Worm (Caenorhabditis elegans) whole organism, L1 larva: ENCODE data around the gene srd-47.

Experiments
- C04F5.9 ChIP-seq: sonication (generic microtip); optimal IDR thresholded peaks from 2 replicates; lab custom pipeline; 2016; ENCODE audit warnings: missing genetic modification characterization, missing compliant biosample characterization
- Y116A8C.19 ChIP-seq: sonication (generic microtip); optimal IDR thresholded peaks from 2 replicates; lab custom pipeline; 2016; ENCODE audit warnings: missing compliant biosample characterization, missing genetic modification characterization, borderline replicate concordance
- aly-2 ChIP-seq: fragments of 150-350 bp; optimal IDR thresholded peaks from 2 replicates; lab custom pipeline; 2014; ENCODE audit warnings: missing biosample characterization, missing genetic modification characterization
- ama-1 ChIP-seq: fragments of 150-350 bp; optimal IDR thresholded peaks from 2 replicates; lab custom pipeline; 2014
- blmp-1 ChIP-seq: fragments of 150-350 bp; optimal IDR thresholded peaks from 2 replicates; lab custom pipeline; 2014; ENCODE audit warnings: missing biosample characterization, missing genetic modification characterization
- ceh-63 ChIP-seq: fragments of 200-800 bp; sonication (Bioruptor generic); optimal IDR thresholded peaks from 2 replicates; lab custom pipeline; 2018; ENCODE audit warnings: mild to moderate bottlenecking, missing genetic modification characterization, missing compliant biosample characterization
- ceh-8 ChIP-seq: fragments of 200-800 bp; sonication (Bioruptor generic); optimal IDR thresholded peaks from 2 replicates; lab custom pipeline; 2018; ENCODE audit warnings: mild to moderate bottlenecking, missing genetic modification characterization, moderate library complexity, missing compliant biosample characterization
- ceh-82 ChIP-seq, 3 experiments: fragments of 150-350 bp in 1 of 3; sonication (generic microtip) in 2 of 3; optimal IDR thresholded peaks; 2 replicates each; lab custom pipeline; 2014 to 2017; ENCODE audit warnings: missing biosample characterization in 3 of 3, missing genetic modification characterization in 3 of 3
- ceh-88 ChIP-seq: fragments of 200-800 bp; sonication (Bioruptor generic); IDR thresholded peaks from 2 replicates; pipeline ENCODE4 v1.3.6; 2022; ENCODE audit warnings: missing genetic modification characterization, missing compliant biosample characterization
- ceh-90 ChIP-seq: sonication (generic microtip); optimal IDR thresholded peaks from 2 replicates; lab custom pipeline; 2016; ENCODE audit warnings: missing genetic modification characterization, missing compliant biosample characterization
- efl-3 ChIP-seq: fragments of 200-800 bp; sonication (Bioruptor generic); optimal IDR thresholded peaks from 2 replicates; lab custom pipeline; 2018; ENCODE audit warnings: mild to moderate bottlenecking, missing genetic modification characterization, missing compliant biosample characterization
- elt-2 ChIP-seq: sonication (generic microtip); optimal IDR thresholded peaks from 2 replicates; lab custom pipeline; 2016; ENCODE audit warnings: missing genetic modification characterization, mild to moderate bottlenecking, inconsistent platforms, missing compliant biosample characterization, missing genetic modification reagents
- elt-3 ChIP-seq, 6 experiments: fragments of 150-350 bp in 1 of 6; sonication (generic microtip); optimal IDR thresholded peaks; 2 replicates each; lab custom pipeline; 2017 to 2018; ENCODE audit warnings: missing biosample characterization in 6 of 6, missing genetic modification characterization in 6 of 6, inconsistent platforms in 1 of 6
- ets-5 ChIP-seq: fragments of 200-800 bp; sonication (Bioruptor generic); IDR thresholded peaks from 2 replicates; pipeline ENCODE4 v1.3.6; 2022; ENCODE audit warnings: missing genetic modification characterization, missing compliant biosample characterization
- fkh-4 ChIP-seq: sonication (generic microtip); optimal IDR thresholded peaks from 2 replicates; lab custom pipeline; 2016; ENCODE audit warnings: missing compliant biosample characterization, missing genetic modification characterization, borderline replicate concordance
- fkh-8 ChIP-seq: sonication (generic microtip); optimal IDR thresholded peaks from 2 replicates; lab custom pipeline; 2016; ENCODE audit warnings: mild to moderate bottlenecking, missing genetic modification characterization, missing compliant biosample characterization
- fos-1 ChIP-seq: fragments of 150-350 bp; optimal IDR thresholded peaks from 2 replicates; lab custom pipeline; 2014; ENCODE audit warnings: missing biosample characterization, missing genetic modification characterization
- hlh-17 ChIP-seq: fragments of 200-800 bp; sonication (Bioruptor generic); optimal IDR thresholded peaks from 2 replicates; lab custom pipeline; 2018; ENCODE audit warnings: missing genetic modification characterization, mild to moderate bottlenecking, missing compliant biosample characterization, moderate library complexity, borderline replicate concordance
- hpl-2 ChIP-seq: fragments of 150-350 bp; optimal IDR thresholded peaks from 2 replicates; lab custom pipeline; 2014; ENCODE audit warnings: missing biosample characterization, missing genetic modification reagents, missing genetic modification characterization
- jun-1 ChIP-seq: fragments of 150-350 bp; optimal IDR thresholded peaks from 2 replicates; lab custom pipeline; 2014; ENCODE audit warnings: missing biosample characterization, missing genetic modification reagents, missing genetic modification characterization
- lin-13 ChIP-seq: fragments of 150-350 bp; optimal IDR thresholded peaks from 2 replicates; lab custom pipeline; 2014; ENCODE audit warnings: missing biosample characterization, missing genetic modification reagents, missing genetic modification characterization
- lin-15B ChIP-seq: fragments of 150-350 bp; sonication (generic microtip); optimal IDR thresholded peaks from 3 replicates; lab custom pipeline; 2014; ENCODE audit warnings: missing biosample characterization, missing genetic modification characterization
- lin-35 ChIP-seq, 2 experiments: fragments of 150-350 bp; optimal IDR thresholded peaks; 2 replicates each; lab custom pipeline; 2014; ENCODE audit warnings: missing biosample characterization in 2 of 2, missing genetic modification characterization in 2 of 2, missing genetic modification reagents in 2 of 2
- lin-39 ChIP-seq: fragments of 150-350 bp; optimal IDR thresholded peaks from 2 replicates; lab custom pipeline; 2014; ENCODE audit warnings: missing biosample characterization, missing genetic modification reagents, missing genetic modification characterization
- lir-3 ChIP-seq: sonication (generic microtip); optimal IDR thresholded peaks from 2 replicates; lab custom pipeline; 2016; ENCODE audit warnings: mild to moderate bottlenecking, missing genetic modification characterization, moderate library complexity, missing compliant biosample characterization; ENCODE audit not compliant: poor library complexity
- lsy-2 ChIP-seq, 2 experiments: fragments of 150-350 bp; optimal IDR thresholded peaks; 2 replicates each; lab custom pipeline; 2014; ENCODE audit warnings: missing biosample characterization in 2 of 2, missing genetic modification characterization in 2 of 2
- mab-9 ChIP-seq: fragments of 200-800 bp; sonication (Bioruptor generic); IDR thresholded peaks from 2 replicates; pipeline ENCODE4 v1.3.6; 2022; ENCODE audit warnings: missing genetic modification reagents, missing genetic modification characterization, missing compliant biosample characterization
- mdl-1 ChIP-seq, 2 experiments: fragments of 150-350 bp; optimal IDR thresholded peaks; 2 replicates each; lab custom pipeline; 2014 to 2017; ENCODE audit warnings: missing biosample characterization in 2 of 2, missing genetic modification characterization in 2 of 2, inconsistent platforms in 1 of 2
- mef-2 ChIP-seq: fragments of 150-350 bp; optimal IDR thresholded peaks from 2 replicates; lab custom pipeline; 2014; ENCODE audit warnings: missing biosample characterization, missing genetic modification characterization
- mep-1 ChIP-seq: fragments of 150-350 bp; optimal IDR thresholded peaks from 2 replicates; lab custom pipeline; 2014; ENCODE audit warnings: missing biosample characterization, missing genetic modification characterization
- nhr-11 ChIP-seq: fragments of 150-350 bp; optimal IDR thresholded peaks from 2 replicates; lab custom pipeline; 2014; ENCODE audit warnings: missing biosample characterization, missing genetic modification characterization
- nhr-28 ChIP-seq: fragments of 150-350 bp; optimal IDR thresholded peaks from 2 replicates; lab custom pipeline; 2014; ENCODE audit warnings: missing biosample characterization, missing genetic modification characterization
- nhr-76 ChIP-seq: sonication (generic microtip); optimal IDR thresholded peaks from 2 replicates; lab custom pipeline; 2017; ENCODE audit warnings: missing biosample characterization, missing genetic modification characterization
- nhr-84 ChIP-seq: sonication (generic microtip); optimal IDR thresholded peaks from 2 replicates; lab custom pipeline; 2017; ENCODE audit warnings: missing biosample characterization, missing genetic modification characterization
- nhr-90 ChIP-seq: sonication (generic microtip); optimal IDR thresholded peaks from 2 replicates; lab custom pipeline; 2016; ENCODE audit warnings: mild to moderate bottlenecking, missing genetic modification characterization, missing compliant biosample characterization; ENCODE audit not compliant: poor library complexity
- pax-3 ChIP-seq: fragments of 200-800 bp; sonication (Bioruptor generic); optimal IDR thresholded peaks from 2 replicates; lab custom pipeline; 2018; ENCODE audit warnings: mild to moderate bottlenecking, missing genetic modification characterization, moderate library complexity, missing compliant biosample characterization
- sox-4 ChIP-seq: sonication (generic microtip); optimal IDR thresholded peaks from 2 replicates; lab custom pipeline; 2016; ENCODE audit warnings: missing genetic modification characterization, missing compliant biosample characterization
- sptf-1 ChIP-seq: fragments of 150-350 bp; optimal IDR thresholded peaks from 2 replicates; lab custom pipeline; 2014; ENCODE audit warnings: missing biosample characterization, missing genetic modification characterization
- sup-37 ChIP-seq: fragments of 200-800 bp; sonication (Bioruptor generic); optimal IDR thresholded peaks from 2 replicates; lab custom pipeline; 2018; ENCODE audit warnings: mild to moderate bottlenecking, missing genetic modification characterization, missing compliant biosample characterization
- swsn-7 ChIP-seq: sonication (generic microtip); optimal IDR thresholded peaks from 2 replicates; lab custom pipeline; 2016; ENCODE audit warnings: missing genetic modification characterization, missing compliant biosample characterization
- unc-130 ChIP-seq: fragments of 150-350 bp; optimal IDR thresholded peaks from 2 replicates; lab custom pipeline; 2017; ENCODE audit warnings: missing biosample characterization, missing genetic modification characterization, inconsistent platforms
- unc-62 ChIP-seq: fragments of 150-350 bp; optimal IDR thresholded peaks from 2 replicates; lab custom pipeline; 2014; ENCODE audit warnings: missing biosample characterization, missing genetic modification reagents, missing genetic modification characterization
- unc-86 ChIP-seq: sonication (generic microtip); optimal IDR thresholded peaks from 2 replicates; lab custom pipeline; 2016; ENCODE audit warnings: missing genetic modification characterization, missing compliant biosample characterization
- vab-15 ChIP-seq: sonication (generic microtip); optimal IDR thresholded peaks from 2 replicates; lab custom pipeline; 2017; ENCODE audit warnings: missing genotype, mild to moderate bottlenecking, missing genetic modification characterization, missing compliant biosample characterization
- xbp-1 ChIP-seq: sonication (generic microtip); optimal IDR thresholded peaks from 2 replicates; lab custom pipeline; 2016; ENCODE audit warnings: missing genetic modification characterization, missing compliant biosample characterization
- zag-1 ChIP-seq: fragments of 150-350 bp; optimal IDR thresholded peaks from 2 replicates; lab custom pipeline; 2014; ENCODE audit warnings: missing biosample characterization, missing genetic modification characterization
- zip-4 ChIP-seq: fragments of 200-800 bp; sonication (Bioruptor generic); optimal IDR thresholded peaks from 2 replicates; lab custom pipeline; 2018; ENCODE audit warnings: mild to moderate bottlenecking, missing genetic modification characterization, moderate library complexity, missing compliant biosample characterization
- ztf-11 ChIP-seq, 2 experiments: sonication (generic microtip); optimal IDR thresholded peaks; 2 replicates each; lab custom pipeline; 2016 to 2017; ENCODE audit warnings: missing genetic modification characterization in 2 of 2, missing biosample characterization in 1 of 2, missing compliant biosample characterization in 1 of 2
- ztf-4 ChIP-seq: fragments of 150-350 bp; optimal IDR thresholded peaks from 2 replicates; lab custom pipeline; 2014; ENCODE audit warnings: missing biosample characterization, missing genetic modification characterization

The srd-47 gene

ce11 chrX:12367498-12367897 lies 34.1 kb downstream of the srd-47 start (continued):
- peak in 1 of 2 experiments; percentile 55 for TF ChIP-seq lin-35 (GFP tag; optimal IDR thresholded peaks at IDR 0.05; lab: Kevin White, UChicago)
- no peak for TF ChIP-seq ceh-63
- TF ChIP-seq mef-2 (tag; lab: Kevin White, UChicago): no peak
- no peak for TF ChIP-seq ceh-90 (tag; lab: Kevin White, UChicago)
- no peak for TF ChIP-seq lin-39 (tag; lab: Kevin White, UChicago)
- TF ChIP-seq fkh-8 (tag; lab: Kevin White, UChicago): no peak
- TF ChIP-seq ztf-4 (tag; lab: Kevin White, UChicago): no peak
- TF ChIP-seq aly-2 (tag; lab: Kevin White, UChicago): no peak
- no peak for TF ChIP-seq sox-4 (tag; lab: Kevin White, UChicago)
- peak in 1 of 2 experiments; percentile 45 for TF ChIP-seq mdl-1 (tag; optimal IDR thresholded peaks at IDR 0.05; lab: Kevin White, UChicago)
- TF ChIP-seq C04F5.9: no peak
- no peak for TF ChIP-seq fos-1 (tag; lab: Kevin White, UChicago)
- TF ChIP-seq unc-62 (GFP tag; lab: Kevin White, UChicago): no peak
- no peak for TF ChIP-seq efl-3
- no peak for TF ChIP-seq sup-37
- TF ChIP-seq unc-130 (tag; lab: Kevin White, UChicago): peak; percentile 29
- no peak for TF ChIP-seq nhr-84 (tag; lab: Kevin White, UChicago)
- no peak for TF ChIP-seq nhr-28
- no peak for TF ChIP-seq nhr-11 (tag; lab: Kevin White, UChicago)
- TF ChIP-seq pax-3 (tag; lab: Kevin White, UChicago): no peak
- peak; percentile 57 for TF ChIP-seq mep-1 (tag; lab: Kevin White, UChicago)
- TF ChIP-seq ama-1 (lab: Kevin White, UChicago): no peak
- TF ChIP-seq elt-3 (tag; optimal IDR thresholded peaks at IDR 0.05; lab: Kevin White, UChicago): no peak
- 0 out of 2 replicates have a peak, but pooled peaks have one; percentile 20 for TF ChIP-seq mab-9 (GFP tag; lab: Robert Waterston, UW)
- no peak for TF ChIP-seq xbp-1 (tag; lab: Kevin White, UChicago)
- TF ChIP-seq Y116A8C.19: no peak
- TF ChIP-seq nhr-90: peak; percentile 17
- no peak for TF ChIP-seq blmp-1 (tag; lab: Kevin White, UChicago)
- TF ChIP-seq zag-1 (tag; lab: Kevin White, UChicago): no peak
- TF ChIP-seq ceh-8 (GFP tag; lab: Kevin White, UChicago): no peak
- no peak for TF ChIP-seq zip-4
- TF ChIP-seq vab-15 (tag; lab: Kevin White, UChicago): no peak
- no peak for TF ChIP-seq fkh-4 (tag; lab: Kevin White, UChicago)
- TF ChIP-seq hpl-2 (GFP tag; lab: Kevin White, UChicago): no peak
- TF ChIP-seq nhr-76: no peak
- TF ChIP-seq hlh-17 (GFP tag; lab: Kevin White, UChicago): no peak
- TF ChIP-seq swsn-7 (tag; lab: Kevin White, UChicago): peak; percentile 24
- no peak for TF ChIP-seq ets-5 (GFP tag; lab: Robert Waterston, UW)
- peak; percentile 36 to 61 (median 61) for TF ChIP-seq ceh-82 (tag; optimal IDR thresholded peaks at IDR 0.05; lab: Kevin White, UChicago)
- TF ChIP-seq lsy-2 (tag; optimal IDR thresholded peaks at IDR 0.05; lab: Kevin White, UChicago): no peak

ce11 chrX:12371321-12371720 lies 37.9 kb downstream of the srd-47 start, which contains the start of gene rif-1.2:
TSS of gene rif-1.2 (minus strand) at chrX:12371421.
- TF ChIP-seq mef-2 (tag; lab: Kevin White, UChicago): no peak
- no peak for TF ChIP-seq sup-37
- no peak for TF ChIP-seq nhr-84 (tag; lab: Kevin White, UChicago)
- TF ChIP-seq nhr-76: no peak
- TF ChIP-seq jun-1 (tag; lab: Kevin White, UChicago): no peak

ce11 chrX:12375783-12376182 lies 42.3 kb downstream of the srd-47 start:
- no peak for TF ChIP-seq lin-15B (tag; lab: Kevin White, UChicago)
- no peak for TF ChIP-seq unc-86 (tag; lab: Kevin White, UChicago)
- TF ChIP-seq unc-130 (tag; lab: Kevin White, UChicago): no peak
- no peak for TF ChIP-seq lin-13 (GFP tag; lab: Kevin White, UChicago)
- TF ChIP-seq hpl-2 (GFP tag; lab: Kevin White, UChicago): no peak
- no peak for TF ChIP-seq vab-15 (tag; lab: Kevin White, UChicago)
- no peak for TF ChIP-seq ztf-11 (tag; optimal IDR thresholded peaks at IDR 0.05; lab: Kevin White, UChicago)
- TF ChIP-seq elt-2 (tag; lab: Kevin White, UChicago): no peak
- TF ChIP-seq nhr-90: no peak
- no peak for TF ChIP-seq ceh-88 (GFP tag; lab: Robert Waterston, UW)
- no peak for TF ChIP-seq swsn-7 (tag; lab: Kevin White, UChicago)
- TF ChIP-seq lir-3 (tag; lab: Kevin White, UChicago): no peak
- TF ChIP-seq efl-3: no peak
- TF ChIP-seq fos-1 (tag; lab: Kevin White, UChicago): no peak
- TF ChIP-seq sptf-1 (tag; lab: Kevin White, UChicago): no peak
